Worm (Caenorhabditis elegans) whole organism, L1 larva: ENCODE data around the gene ptpn-22.
A peak's percentile ranks its signal among the peaks of the same experiment; 100 is the strongest.

Experiments
- C16A3.4 ChIP-seq: fragments of 150-350 bp; optimal IDR thresholded peaks from 2 replicates; lab custom pipeline; 2014; ENCODE audit warnings: missing biosample characterization, missing genetic modification characterization
- Y116A8C.19 ChIP-seq: sonication (generic microtip); optimal IDR thresholded peaks from 2 replicates; lab custom pipeline; 2016; ENCODE audit warnings: missing compliant biosample characterization, missing genetic modification characterization, borderline replicate concordance
- aha-1 ChIP-seq: fragments of 150-350 bp; optimal IDR thresholded peaks from 2 replicates; lab custom pipeline; 2014; ENCODE audit warnings: missing biosample characterization, missing genetic modification characterization
- alr-1 ChIP-seq: fragments of 200-800 bp; sonication (Bioruptor generic); optimal IDR thresholded peaks from 2 replicates; lab custom pipeline; 2018; ENCODE audit warnings: borderline replicate concordance, mild to moderate bottlenecking, missing genetic modification characterization, missing compliant biosample characterization
- aly-2 ChIP-seq: fragments of 150-350 bp; optimal IDR thresholded peaks from 2 replicates; lab custom pipeline; 2014; ENCODE audit warnings: missing biosample characterization, missing genetic modification characterization
- ceh-63 ChIP-seq: fragments of 200-800 bp; sonication (Bioruptor generic); optimal IDR thresholded peaks from 2 replicates; lab custom pipeline; 2018; ENCODE audit warnings: mild to moderate bottlenecking, missing genetic modification characterization, missing compliant biosample characterization
- ceh-8 ChIP-seq: fragments of 200-800 bp; sonication (Bioruptor generic); optimal IDR thresholded peaks from 2 replicates; lab custom pipeline; 2018; ENCODE audit warnings: mild to moderate bottlenecking, missing genetic modification characterization, moderate library complexity, missing compliant biosample characterization
- ceh-82 ChIP-seq, 3 experiments: fragments of 150-350 bp in 1 of 3; sonication (generic microtip) in 2 of 3; optimal IDR thresholded peaks; 2 replicates each; lab custom pipeline; 2014 to 2017; ENCODE audit warnings: missing biosample characterization in 3 of 3, missing genetic modification characterization in 3 of 3
- dpl-1 ChIP-seq, 3 experiments: fragments of 150-350 bp in 2 of 3; sonication (generic microtip) in 1 of 3; optimal IDR thresholded peaks; 2 replicates each; lab custom pipeline; 2014 to 2017; ENCODE audit warnings: missing biosample characterization in 3 of 3, missing genetic modification characterization in 3 of 3, missing genetic modification reagents in 3 of 3
- dsc-1 ChIP-seq: sonication (generic microtip); optimal IDR thresholded peaks from 2 replicates; lab custom pipeline; 2016; ENCODE audit warnings: mild to moderate bottlenecking, missing genetic modification characterization, missing compliant biosample characterization
- efl-3 ChIP-seq: fragments of 200-800 bp; sonication (Bioruptor generic); optimal IDR thresholded peaks from 2 replicates; lab custom pipeline; 2018; ENCODE audit warnings: mild to moderate bottlenecking, missing genetic modification characterization, missing compliant biosample characterization
- egl-27 ChIP-seq, 2 experiments: fragments of 150-350 bp in 1 of 2; sonication (generic microtip); optimal IDR thresholded peaks; 3 replicates each; lab custom pipeline; 2017 to 2018; ENCODE audit warnings: missing biosample characterization in 2 of 2, missing genetic modification characterization in 2 of 2, missing genetic modification reagents in 2 of 2
- elt-2 ChIP-seq: sonication (generic microtip); optimal IDR thresholded peaks from 2 replicates; lab custom pipeline; 2016; ENCODE audit warnings: missing genetic modification characterization, mild to moderate bottlenecking, inconsistent platforms, missing compliant biosample characterization, missing genetic modification reagents
- elt-3 ChIP-seq, 6 experiments: fragments of 150-350 bp in 1 of 6; sonication (generic microtip); optimal IDR thresholded peaks; 2 replicates each; lab custom pipeline; 2017 to 2018; ENCODE audit warnings: missing biosample characterization in 6 of 6, missing genetic modification characterization in 6 of 6, inconsistent platforms in 1 of 6
- fkh-10 ChIP-seq: sonication (generic microtip); optimal IDR thresholded peaks from 2 replicates; lab custom pipeline; 2017; ENCODE audit warnings: missing biosample characterization, missing genetic modification reagents, missing genetic modification characterization
- fkh-8 ChIP-seq: sonication (generic microtip); optimal IDR thresholded peaks from 2 replicates; lab custom pipeline; 2016; ENCODE audit warnings: mild to moderate bottlenecking, missing genetic modification characterization, missing compliant biosample characterization
- fos-1 ChIP-seq: fragments of 150-350 bp; optimal IDR thresholded peaks from 2 replicates; lab custom pipeline; 2014; ENCODE audit warnings: missing biosample characterization, missing genetic modification characterization
- grh-1 ChIP-seq: fragments of 200-800 bp; sonication (Bioruptor generic); IDR thresholded peaks from 2 replicates; pipeline ENCODE4 v1.3.6; 2022; ENCODE audit warnings: missing genetic modification reagents, missing genetic modification characterization, missing compliant biosample characterization
- hlh-4 ChIP-seq: sonication (generic microtip); optimal IDR thresholded peaks from 2 replicates; lab custom pipeline; 2016; ENCODE audit warnings: mild to moderate bottlenecking, missing genetic modification characterization, missing compliant biosample characterization
- lin-13 ChIP-seq: fragments of 150-350 bp; optimal IDR thresholded peaks from 2 replicates; lab custom pipeline; 2014; ENCODE audit warnings: missing biosample characterization, missing genetic modification reagents, missing genetic modification characterization
- lin-14 ChIP-seq: fragments of 200-800 bp; sonication (Bioruptor generic); optimal IDR thresholded peaks from 2 replicates; lab custom pipeline; 2018; ENCODE audit warnings: mild to moderate bottlenecking, missing genetic modification characterization, moderate library complexity, missing compliant biosample characterization
- lin-15B ChIP-seq: fragments of 150-350 bp; sonication (generic microtip); optimal IDR thresholded peaks from 3 replicates; lab custom pipeline; 2014; ENCODE audit warnings: missing biosample characterization, missing genetic modification characterization
- lin-35 ChIP-seq, 2 experiments: fragments of 150-350 bp; optimal IDR thresholded peaks; 2 replicates each; lab custom pipeline; 2014; ENCODE audit warnings: missing biosample characterization in 2 of 2, missing genetic modification characterization in 2 of 2, missing genetic modification reagents in 2 of 2
- lin-39 ChIP-seq: fragments of 150-350 bp; optimal IDR thresholded peaks from 2 replicates; lab custom pipeline; 2014; ENCODE audit warnings: missing biosample characterization, missing genetic modification reagents, missing genetic modification characterization
- lir-3 ChIP-seq: sonication (generic microtip); optimal IDR thresholded peaks from 2 replicates; lab custom pipeline; 2016; ENCODE audit warnings: mild to moderate bottlenecking, missing genetic modification characterization, moderate library complexity, missing compliant biosample characterization; ENCODE audit not compliant: poor library complexity
- lsy-2 ChIP-seq, 2 experiments: fragments of 150-350 bp; optimal IDR thresholded peaks; 2 replicates each; lab custom pipeline; 2014; ENCODE audit warnings: missing biosample characterization in 2 of 2, missing genetic modification characterization in 2 of 2
- mab-9 ChIP-seq: fragments of 200-800 bp; sonication (Bioruptor generic); IDR thresholded peaks from 2 replicates; pipeline ENCODE4 v1.3.6; 2022; ENCODE audit warnings: missing genetic modification reagents, missing genetic modification characterization, missing compliant biosample characterization
- mef-2 ChIP-seq: fragments of 150-350 bp; optimal IDR thresholded peaks from 2 replicates; lab custom pipeline; 2014; ENCODE audit warnings: missing biosample characterization, missing genetic modification characterization
- nhr-19 ChIP-seq: fragments of 200-800 bp; sonication (Bioruptor generic); conservative IDR thresholded peaks from 2 replicates; pipeline ENCODE4 v1.3.6; 2022; ENCODE audit warnings: missing genetic modification characterization, missing compliant biosample characterization
- nhr-237 ChIP-seq: fragments of 150-350 bp; optimal IDR thresholded peaks from 2 replicates; lab custom pipeline; 2014; ENCODE audit warnings: missing biosample characterization, missing genetic modification characterization
- nhr-28 ChIP-seq: fragments of 150-350 bp; optimal IDR thresholded peaks from 2 replicates; lab custom pipeline; 2014; ENCODE audit warnings: missing biosample characterization, missing genetic modification characterization
- nhr-47 ChIP-seq: sonication (generic microtip); optimal IDR thresholded peaks from 2 replicates; lab custom pipeline; 2016; ENCODE audit warnings: mild to moderate bottlenecking, missing genetic modification characterization, moderate library complexity, missing compliant biosample characterization
- nhr-71 ChIP-seq: sonication (generic microtip); optimal IDR thresholded peaks from 2 replicates; lab custom pipeline; 2016; ENCODE audit warnings: mild to moderate bottlenecking, missing genetic modification characterization, moderate library complexity, missing compliant biosample characterization
- nhr-76 ChIP-seq: sonication (generic microtip); optimal IDR thresholded peaks from 2 replicates; lab custom pipeline; 2017; ENCODE audit warnings: missing biosample characterization, missing genetic modification characterization
- nhr-77 ChIP-seq: fragments of 150-350 bp; optimal IDR thresholded peaks from 2 replicates; lab custom pipeline; 2014; ENCODE audit warnings: missing biosample characterization, missing genetic modification characterization
- pax-3 ChIP-seq: fragments of 200-800 bp; sonication (Bioruptor generic); optimal IDR thresholded peaks from 2 replicates; lab custom pipeline; 2018; ENCODE audit warnings: mild to moderate bottlenecking, missing genetic modification characterization, moderate library complexity, missing compliant biosample characterization
- rnt-1 ChIP-seq: sonication (generic microtip); optimal IDR thresholded peaks from 2 replicates; lab custom pipeline; 2016; ENCODE audit warnings: mild to moderate bottlenecking, missing genetic modification characterization, moderate library complexity, missing compliant biosample characterization
- skn-1 ChIP-seq: fragments of 150-350 bp; optimal IDR thresholded peaks from 2 replicates; lab custom pipeline; 2014; ENCODE audit warnings: missing biosample characterization, missing genetic modification characterization
- snpc-4 ChIP-seq: fragments of 150-350 bp; optimal IDR thresholded peaks from 2 replicates; lab custom pipeline; 2014; ENCODE audit warnings: missing biosample characterization, missing genetic modification characterization
- snu-23 ChIP-seq: sonication (generic microtip); optimal IDR thresholded peaks from 2 replicates; lab custom pipeline; 2016; ENCODE audit warnings: missing genetic modification characterization, missing compliant biosample characterization
- sox-4 ChIP-seq: sonication (generic microtip); optimal IDR thresholded peaks from 2 replicates; lab custom pipeline; 2016; ENCODE audit warnings: missing genetic modification characterization, missing compliant biosample characterization
- sptf-1 ChIP-seq: fragments of 150-350 bp; optimal IDR thresholded peaks from 2 replicates; lab custom pipeline; 2014; ENCODE audit warnings: missing biosample characterization, missing genetic modification characterization
- sup-37 ChIP-seq: fragments of 200-800 bp; sonication (Bioruptor generic); optimal IDR thresholded peaks from 2 replicates; lab custom pipeline; 2018; ENCODE audit warnings: mild to moderate bottlenecking, missing genetic modification characterization, missing compliant biosample characterization
- swsn-7 ChIP-seq: sonication (generic microtip); optimal IDR thresholded peaks from 2 replicates; lab custom pipeline; 2016; ENCODE audit warnings: missing genetic modification characterization, missing compliant biosample characterization
- tbx-2 ChIP-seq: sonication (generic microtip); optimal IDR thresholded peaks from 2 replicates; lab custom pipeline; 2016; ENCODE audit warnings: missing genetic modification characterization, missing compliant biosample characterization
- tlp-1 ChIP-seq: fragments of 150-350 bp; optimal IDR thresholded peaks from 2 replicates; lab custom pipeline; 2014; ENCODE audit warnings: missing biosample characterization, missing genetic modification characterization
- unc-130 ChIP-seq: fragments of 150-350 bp; optimal IDR thresholded peaks from 2 replicates; lab custom pipeline; 2017; ENCODE audit warnings: missing biosample characterization, missing genetic modification characterization, inconsistent platforms
- unc-62 ChIP-seq: fragments of 150-350 bp; optimal IDR thresholded peaks from 2 replicates; lab custom pipeline; 2014; ENCODE audit warnings: missing biosample characterization, missing genetic modification reagents, missing genetic modification characterization
- unc-86 ChIP-seq: sonication (generic microtip); optimal IDR thresholded peaks from 2 replicates; lab custom pipeline; 2016; ENCODE audit warnings: missing genetic modification characterization, missing compliant biosample characterization
- unc-98 ChIP-seq: fragments of 200-800 bp; sonication (Bioruptor generic); IDR thresholded peaks from 2 replicates; pipeline ENCODE4 v1.3.6; 2022; ENCODE audit warnings: missing genetic modification characterization, missing compliant biosample characterization
- zag-1 ChIP-seq: fragments of 150-350 bp; optimal IDR thresholded peaks from 2 replicates; lab custom pipeline; 2014; ENCODE audit warnings: missing biosample characterization, missing genetic modification characterization
- zip-4 ChIP-seq: fragments of 200-800 bp; sonication (Bioruptor generic); optimal IDR thresholded peaks from 2 replicates; lab custom pipeline; 2018; ENCODE audit warnings: mild to moderate bottlenecking, missing genetic modification characterization, moderate library complexity, missing compliant biosample characterization
- ztf-11 ChIP-seq, 2 experiments: sonication (generic microtip); optimal IDR thresholded peaks; 2 replicates each; lab custom pipeline; 2016 to 2017; ENCODE audit warnings: missing genetic modification characterization in 2 of 2, missing biosample characterization in 1 of 2, missing compliant biosample characterization in 1 of 2

The ptpn-22 gene

ce11 chrIV:1738324-1738730, 1.7 kb downstream of the ptpn-22 start:
- no peak for TF ChIP-seq sup-37 (GFP tag; lab: Kevin White, UChicago)
- no peak for TF ChIP-seq rnt-1 (tag; lab: Kevin White, UChicago)
- TF ChIP-seq skn-1 (tag; lab: Kevin White, UChicago) = peak; percentile 72
- no peak for TF ChIP-seq unc-130
- TF ChIP-seq ceh-82 (tag; optimal IDR thresholded peaks at IDR 0.05; lab: Kevin White, UChicago) = peak; percentile 9 to 80 (median 33)
- TF ChIP-seq egl-27 (tag; optimal IDR thresholded peaks at IDR 0.05; lab: Kevin White, UChicago) = no peak
- peak; percentile 16 for TF ChIP-seq snpc-4 (tag; lab: Kevin White, UChicago)
- no peak for TF ChIP-seq zip-4 (GFP tag; lab: Kevin White, UChicago)
- no peak for TF ChIP-seq nhr-76
- no peak for TF ChIP-seq hlh-4
- TF ChIP-seq elt-3 (tag; optimal IDR thresholded peaks at IDR 0.05; lab: Kevin White, UChicago) = peak in 1 of 6 experiments; percentile 3
- no peak for TF ChIP-seq ceh-63 (GFP tag; lab: Kevin White, UChicago)
- no peak for TF ChIP-seq lin-39 (tag; lab: Kevin White, UChicago)
- TF ChIP-seq nhr-71 (tag; lab: Kevin White, UChicago) = peak; percentile 57
- TF ChIP-seq sox-4 = no peak
- TF ChIP-seq nhr-19 (GFP tag; lab: Robert Waterston, UW) = peak; percentile 52
- peak; percentile 89 to 92 for TF ChIP-seq lin-35 (GFP tag; optimal IDR thresholded peaks at IDR 0.05; lab: Kevin White, UChicago)
- no peak for TF ChIP-seq elt-2 (tag; lab: Kevin White, UChicago)
- peak in 1 of 2 experiments; percentile 32 for TF ChIP-seq ztf-11 (tag; optimal IDR thresholded peaks at IDR 0.05; lab: Kevin White, UChicago)
- peak; percentile 32; the same call in 1 of the 2 replicates for TF ChIP-seq grh-1 (GFP tag; lab: Robert Waterston, UW)
- TF ChIP-seq ceh-8 (GFP tag; lab: Kevin White, UChicago) = no peak
- TF ChIP-seq dsc-1 (tag; lab: Kevin White, UChicago) = peak; percentile 12
- no peak for TF ChIP-seq nhr-237 (tag; lab: Kevin White, UChicago)
- no peak for TF ChIP-seq lin-14
- TF ChIP-seq lin-15B (tag; lab: Kevin White, UChicago) = peak; percentile 58
- TF ChIP-seq lir-3 (tag; lab: Kevin White, UChicago) = no peak
- peak; percentile 82 to 86 (median 85) for TF ChIP-seq dpl-1 (GFP tag; optimal IDR thresholded peaks at IDR 0.05; lab: Kevin White, UChicago)
- TF ChIP-seq zag-1 (tag; lab: Kevin White, UChicago) = no peak
- no peak for TF ChIP-seq Y116A8C.19
- peak; percentile 32 for TF ChIP-seq unc-86 (tag; lab: Kevin White, UChicago)
- TF ChIP-seq C16A3.4 (tag; lab: Kevin White, UChicago) = peak; percentile 5
- peak; percentile 8 for TF ChIP-seq nhr-77 (tag; lab: Kevin White, UChicago)
- TF ChIP-seq lsy-2 (tag; optimal IDR thresholded peaks at IDR 0.05; lab: Kevin White, UChicago) = peak; percentile 4 to 54
- no peak for TF ChIP-seq unc-62 (GFP tag; lab: Kevin White, UChicago)
- TF ChIP-seq aha-1 = no peak
- TF ChIP-seq snu-23 = peak; percentile 44
- TF ChIP-seq tlp-1 (tag; lab: Kevin White, UChicago) = no peak
- peak; percentile 39 for TF ChIP-seq tbx-2 (tag; lab: Kevin White, UChicago)
- no peak for TF ChIP-seq fkh-10 (GFP tag; lab: Kevin White, UChicago)
- TF ChIP-seq mef-2 (tag; lab: Kevin White, UChicago) = no peak
- TF ChIP-seq fkh-8 (tag; lab: Kevin White, UChicago) = peak; percentile 67
- TF ChIP-seq nhr-28 = no peak
- TF ChIP-seq nhr-47 (tag; lab: Kevin White, UChicago) = peak; percentile 74
- TF ChIP-seq unc-98 (GFP tag; lab: Robert Waterston, UW) = no peak
- no peak for TF ChIP-seq efl-3 (GFP tag; lab: Kevin White, UChicago)
- TF ChIP-seq pax-3 (tag; lab: Kevin White, UChicago) = peak; percentile 13
- TF ChIP-seq lin-13 (GFP tag; lab: Kevin White, UChicago) = peak; percentile 64
- TF ChIP-seq fos-1 (tag; lab: Kevin White, UChicago) = peak; percentile 42
- no peak for TF ChIP-seq aly-2 (tag; lab: Kevin White, UChicago)
- TF ChIP-seq swsn-7 (tag; lab: Kevin White, UChicago) = peak; percentile 44
- no peak for TF ChIP-seq alr-1 (tag; lab: Kevin White, UChicago)
- no peak for TF ChIP-seq sptf-1
- no peak for TF ChIP-seq mab-9
